Fruit fly (Drosophila melanogaster): ENCODE results near the gene Hph.

The Hph gene

DNA sequence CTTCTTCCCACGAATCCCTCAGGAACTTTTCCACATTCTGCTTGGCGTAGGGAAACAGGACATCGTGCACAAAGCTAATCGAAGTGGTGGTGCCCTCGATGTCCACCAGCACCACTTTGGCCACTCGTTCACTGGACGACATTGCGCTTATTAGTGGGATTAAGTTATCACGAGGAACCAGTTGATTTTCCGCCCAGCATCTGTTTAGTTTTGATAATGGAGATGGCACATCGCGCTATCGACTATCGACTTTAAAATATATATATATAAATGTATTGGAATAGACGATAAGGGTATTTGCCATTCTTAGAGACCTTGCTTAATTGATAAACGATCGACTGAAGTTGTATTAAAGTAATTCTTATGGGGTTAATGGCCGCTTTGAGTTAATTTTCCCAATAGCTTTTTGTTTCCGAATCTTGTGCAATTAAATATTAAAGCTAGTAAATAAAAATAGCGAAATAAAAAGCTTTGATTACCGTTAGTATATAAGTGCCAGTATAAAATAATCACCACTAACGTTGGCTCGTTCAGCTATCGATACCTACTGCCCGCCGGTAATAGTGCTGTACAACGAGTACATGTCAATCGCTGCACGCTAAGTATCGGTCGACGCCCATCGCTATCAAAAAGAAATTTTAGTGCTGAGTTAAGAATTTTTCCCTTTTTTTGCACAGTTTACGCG lies at the start of gene Hph, which contains the start of gene Enoph:
TSS of gene Hph (plus strand) at position 576 of the 685 bp plus-strand sequence.
TSS of gene Enoph (minus strand) at position 220 of the 685 bp plus-strand sequence.
- TF ChIP-seq CG17801 (GFP tag; optimal IDR thresholded peaks at IDR 0.05; ENCODE audit: partially characterized antibody), result no peak

DNA sequence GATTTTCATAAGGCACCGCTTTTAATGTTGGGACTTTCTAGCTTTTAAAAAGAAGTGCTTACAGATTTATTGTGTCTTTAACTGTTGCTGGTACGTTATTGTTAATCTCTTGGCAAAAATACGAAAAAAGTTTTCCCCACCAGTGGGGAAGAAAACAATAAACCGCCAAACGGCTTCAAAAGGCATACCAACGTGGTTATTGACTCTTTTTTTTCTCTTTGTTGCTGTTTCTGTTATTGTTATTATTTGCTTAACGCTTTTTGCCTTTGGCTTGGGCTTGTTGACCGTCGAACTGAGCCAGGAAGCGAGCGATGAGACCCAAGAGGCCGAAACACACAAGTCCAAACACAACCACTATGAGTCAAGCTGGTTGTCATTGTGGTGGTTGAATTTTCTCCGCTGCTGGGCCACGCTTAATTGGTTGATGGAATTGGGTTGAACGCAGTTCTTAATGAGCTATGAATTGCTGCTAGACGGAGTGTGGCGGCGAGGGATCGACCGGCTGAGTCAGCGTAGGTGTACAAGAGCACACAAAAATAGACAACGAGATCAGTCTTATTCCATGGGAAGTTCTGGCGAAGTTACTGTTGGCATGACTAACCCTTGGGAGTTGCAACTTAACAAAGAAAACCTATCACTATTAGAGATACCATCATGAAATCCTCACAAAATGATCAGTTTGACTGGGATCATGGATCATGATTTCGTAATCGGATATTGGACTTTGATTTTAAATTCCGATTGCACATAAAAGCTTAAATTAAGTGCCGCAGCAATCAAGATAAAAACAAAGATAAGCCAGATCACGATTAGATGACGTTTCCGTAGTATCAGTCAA lies 49.3 kb upstream of the Hph start:
- no peak for TF ChIP-seq CG17801 (GFP tag; optimal IDR thresholded peaks at IDR 0.05; ENCODE audit: partially characterized antibody)

DNA sequence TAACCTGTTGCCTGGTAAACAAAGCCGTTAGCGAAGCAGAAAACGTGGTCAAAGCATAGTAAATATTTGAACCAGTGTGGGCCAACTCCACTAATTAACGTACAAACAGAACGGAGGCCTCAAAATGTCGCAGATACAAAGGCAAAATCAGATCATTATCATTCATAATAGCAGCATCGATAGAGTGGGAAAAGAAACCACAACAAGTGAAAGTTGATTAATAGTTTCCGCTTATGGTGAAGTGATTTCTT lies 48.8 kb upstream of the Hph start:
- no peak for TF ChIP-seq CG17801 (GFP tag; optimal IDR thresholded peaks at IDR 0.05; ENCODE audit: partially characterized antibody)

DNA sequence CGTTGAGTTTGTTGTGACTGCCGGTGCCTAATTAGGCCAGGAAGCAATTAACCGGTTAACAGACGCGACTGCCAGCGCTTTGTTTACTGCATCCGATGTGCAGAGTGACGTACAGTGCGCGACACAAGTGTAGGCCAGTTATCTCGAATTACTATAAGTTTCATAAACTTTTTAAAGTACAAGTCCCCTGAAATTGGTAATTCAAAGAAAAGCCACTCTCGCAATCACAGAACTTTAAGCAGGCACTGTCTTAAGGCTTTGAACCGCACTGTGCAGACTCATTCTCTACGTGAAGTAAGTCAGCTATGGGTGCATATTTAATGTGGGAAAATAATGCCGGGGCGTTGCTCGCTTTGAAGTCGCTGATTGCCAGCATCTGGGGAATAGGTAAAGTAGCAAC lies 47.4 kb upstream of the Hph start:
- TF ChIP-seq CG17801 (GFP tag; optimal IDR thresholded peaks at IDR 0.05; ENCODE audit: partially characterized antibody), result peak; percentile 57

DNA sequence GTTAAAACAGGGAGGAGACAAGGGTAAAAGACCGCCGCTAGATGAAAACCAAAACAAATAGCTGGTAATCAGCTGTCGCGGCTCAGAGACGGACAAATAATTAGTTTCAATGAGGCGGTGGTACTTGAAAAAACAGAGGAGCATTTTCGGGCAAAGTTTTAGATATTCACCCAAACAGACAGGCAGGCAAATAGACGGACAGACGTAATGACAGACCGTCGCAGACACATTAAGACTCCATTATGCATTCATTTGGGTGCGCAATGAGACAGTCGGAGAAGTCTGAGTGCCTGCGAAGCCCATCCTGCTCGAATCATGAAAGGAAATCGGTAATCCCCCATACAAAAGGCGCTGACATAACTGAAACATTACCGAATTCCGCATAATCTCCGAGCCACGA lies 45.4 kb upstream of the Hph start:
- TF ChIP-seq CG17801 (GFP tag; optimal IDR thresholded peaks at IDR 0.05; ENCODE audit: partially characterized antibody), result no peak

DNA sequence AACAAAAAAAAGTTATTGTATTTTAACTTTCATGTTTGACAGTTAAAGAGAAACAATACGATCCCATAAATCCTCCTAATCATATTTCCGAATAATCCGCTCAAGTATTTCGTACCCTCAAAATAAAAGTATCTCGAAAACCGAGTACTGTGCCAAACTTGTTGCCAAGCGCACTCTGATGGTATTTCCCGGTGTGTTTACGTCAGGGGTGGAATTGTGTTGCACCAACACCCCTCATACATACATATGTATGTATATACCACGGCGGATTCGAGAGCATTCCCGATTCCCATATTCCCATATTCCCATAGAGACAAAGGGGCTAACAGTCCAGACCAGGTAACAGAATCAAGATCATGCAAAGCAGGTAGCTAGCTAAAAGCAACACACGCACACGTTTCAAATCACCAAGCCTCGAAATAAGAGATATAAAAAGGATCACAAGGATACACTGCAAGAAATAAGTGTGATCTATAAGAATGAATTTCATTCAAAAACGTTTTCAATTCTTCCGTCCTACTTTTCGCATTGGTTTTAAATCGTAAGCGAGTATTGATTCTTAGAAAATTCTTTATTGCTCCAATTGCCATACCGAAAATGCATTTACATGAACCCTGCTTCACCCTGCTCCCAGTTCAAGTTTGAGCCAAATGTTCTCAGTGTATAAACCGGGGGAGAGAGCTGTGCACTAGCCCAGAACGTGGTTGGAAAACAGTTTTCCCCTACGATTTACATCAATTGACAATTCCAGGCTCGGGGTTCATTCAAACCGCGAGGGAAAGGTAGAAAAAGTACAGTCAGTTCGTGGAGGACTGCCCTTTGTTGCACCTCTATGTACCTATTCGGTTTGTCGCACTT lies 44.7 kb upstream of the Hph start:
- no peak for TF ChIP-seq CG17801 (GFP tag; optimal IDR thresholded peaks at IDR 0.05; ENCODE audit: partially characterized antibody)

DNA sequence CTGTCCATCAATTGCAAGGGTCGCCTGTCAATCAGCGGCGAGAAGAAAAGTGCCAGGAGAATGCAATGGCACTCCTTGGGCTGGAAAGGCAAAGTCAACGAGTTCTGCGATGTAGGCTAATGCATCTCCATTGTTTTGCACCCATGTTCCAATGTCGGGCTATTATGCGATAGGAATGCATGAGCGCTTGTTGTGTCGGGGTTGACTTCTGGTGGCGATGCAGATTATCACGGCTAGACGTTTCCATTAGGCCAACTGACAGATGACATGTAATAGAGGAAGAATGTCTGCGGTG lies 44.1 kb upstream of the Hph start:
- no peak for TF ChIP-seq CG17801 (GFP tag; optimal IDR thresholded peaks at IDR 0.05; ENCODE audit: partially characterized antibody)

DNA sequence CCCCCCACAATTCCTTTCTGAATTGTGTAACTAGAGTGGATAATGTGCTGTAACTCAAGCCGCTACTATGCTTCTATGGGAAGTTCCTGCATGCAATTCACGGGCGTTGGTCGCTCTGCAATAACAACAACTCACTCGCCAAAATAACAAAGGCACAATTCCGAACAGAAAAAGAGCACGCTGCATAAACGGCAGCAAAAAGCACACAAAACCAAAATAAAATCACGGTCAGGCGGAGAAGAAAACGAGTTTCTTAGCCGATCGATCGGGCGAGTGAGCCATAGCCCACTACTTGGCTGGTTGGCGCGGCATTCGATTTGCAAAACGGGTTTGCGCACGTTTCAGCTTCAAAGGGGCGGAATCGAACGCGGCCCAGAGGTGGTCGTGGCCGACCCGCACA lies 43.5 kb upstream of the Hph start:
- TF ChIP-seq CG17801 (GFP tag; optimal IDR thresholded peaks at IDR 0.05; ENCODE audit: partially characterized antibody), result no peak

DNA sequence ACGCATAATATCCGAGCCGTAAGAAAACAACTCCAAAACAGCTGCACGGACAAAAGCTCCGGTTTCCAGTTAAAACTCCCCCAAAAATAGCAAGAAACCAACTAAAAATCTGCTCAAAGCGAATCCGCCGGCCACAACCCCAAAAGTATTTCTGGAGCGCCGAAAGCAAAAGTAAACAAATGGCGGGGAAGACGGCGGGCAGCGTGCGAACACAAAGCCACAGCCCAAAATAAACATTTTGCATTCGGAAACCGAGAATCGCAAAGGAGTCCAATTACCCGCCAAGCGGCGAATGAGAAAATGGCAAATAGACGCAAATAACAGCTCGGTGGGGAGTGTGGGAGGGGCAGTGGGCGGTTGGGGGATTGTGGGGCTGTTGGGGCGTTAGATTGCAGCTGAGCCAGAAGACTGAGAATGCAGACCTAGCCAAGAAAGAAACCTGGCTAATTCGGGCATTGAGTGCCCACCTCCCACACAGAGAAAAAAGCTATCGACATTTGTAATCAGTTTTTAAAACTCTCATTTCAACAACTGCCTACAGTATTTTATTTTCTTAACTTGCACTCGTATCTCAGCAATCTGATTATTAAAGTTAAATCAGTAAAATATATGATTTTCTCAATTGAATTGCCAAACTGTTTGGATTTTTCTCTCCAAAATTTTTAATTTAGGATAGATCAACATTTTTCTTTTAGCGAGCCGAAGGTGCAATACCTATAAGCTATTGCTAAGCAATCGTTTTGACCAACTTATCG lies 42.5 kb upstream of the Hph start:
- TF ChIP-seq CG17801 (GFP tag; optimal IDR thresholded peaks at IDR 0.05; ENCODE audit: partially characterized antibody), result no peak

DNA sequence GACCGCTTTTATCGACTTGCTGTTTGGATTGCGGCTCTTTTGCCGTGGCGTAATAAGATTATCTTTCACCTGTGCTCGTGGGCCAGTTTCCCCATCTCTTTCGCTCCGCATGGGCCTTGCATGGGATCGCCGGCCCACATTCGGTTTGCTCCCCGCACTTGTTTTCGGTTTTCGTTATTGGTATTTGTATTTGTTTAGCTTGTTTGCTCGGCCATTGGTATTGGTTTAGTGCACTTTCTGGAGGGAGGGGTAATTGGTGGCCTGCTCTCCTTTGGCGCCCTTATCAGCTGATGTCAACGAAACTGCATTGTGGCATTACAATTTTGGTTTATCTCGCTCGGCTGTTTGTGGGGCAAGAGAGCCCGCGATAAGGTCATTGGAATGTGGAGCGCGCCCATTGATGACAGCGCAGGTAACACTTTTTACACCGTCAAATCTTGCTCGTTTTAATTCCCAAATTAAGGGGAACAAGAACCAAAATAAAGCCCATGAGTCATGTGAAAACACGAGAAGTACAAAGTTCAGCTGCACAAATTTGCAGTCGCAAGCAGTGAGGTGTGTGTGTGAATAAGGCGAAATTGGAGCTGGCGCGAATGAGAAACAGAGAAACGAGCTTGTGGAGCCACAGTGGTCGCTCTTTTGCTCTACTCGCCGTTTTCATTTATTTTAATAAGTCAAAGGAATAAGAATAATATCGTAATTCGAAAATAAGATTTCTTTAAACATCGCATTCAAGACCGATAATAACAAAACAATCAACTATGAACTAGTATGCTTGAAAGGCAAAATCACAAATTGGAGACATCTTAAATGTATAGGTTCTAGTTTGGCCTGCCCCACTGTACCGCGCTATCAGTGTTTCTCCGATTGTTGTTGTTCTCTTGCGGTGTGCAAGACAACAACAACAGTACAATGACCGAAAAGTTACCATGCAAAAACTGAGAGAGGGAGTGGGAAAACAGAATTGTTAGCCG lies 41.2 kb upstream of the Hph start:
- peak; percentile 93 for TF ChIP-seq CG17801 (GFP tag; optimal IDR thresholded peaks at IDR 0.05; ENCODE audit: partially characterized antibody)

DNA sequence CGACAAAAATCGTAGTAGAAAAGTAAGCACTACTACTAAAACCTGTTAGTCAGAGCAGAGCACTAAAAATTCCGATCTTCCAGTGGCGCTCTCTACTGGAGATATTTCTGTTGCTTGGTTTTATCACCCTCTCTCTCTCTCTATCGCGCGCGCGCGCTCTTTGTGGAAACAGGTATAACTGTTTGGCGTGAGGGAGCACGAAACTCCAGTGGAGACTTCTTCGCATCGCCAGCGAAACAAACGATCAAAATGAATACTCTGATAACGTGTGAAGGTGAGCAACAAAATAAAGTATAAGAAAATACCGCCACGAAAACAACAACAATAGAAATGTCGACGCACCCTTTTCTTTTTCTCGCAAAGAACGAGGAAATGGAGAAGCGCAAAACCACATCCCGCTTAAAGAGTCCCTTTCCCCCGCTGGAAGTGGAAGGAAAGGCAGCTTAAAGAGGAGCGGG lies 40.5 kb upstream of the Hph start:
- TF ChIP-seq CG17801 (GFP tag; optimal IDR thresholded peaks at IDR 0.05; ENCODE audit: partially characterized antibody), result no peak

DNA sequence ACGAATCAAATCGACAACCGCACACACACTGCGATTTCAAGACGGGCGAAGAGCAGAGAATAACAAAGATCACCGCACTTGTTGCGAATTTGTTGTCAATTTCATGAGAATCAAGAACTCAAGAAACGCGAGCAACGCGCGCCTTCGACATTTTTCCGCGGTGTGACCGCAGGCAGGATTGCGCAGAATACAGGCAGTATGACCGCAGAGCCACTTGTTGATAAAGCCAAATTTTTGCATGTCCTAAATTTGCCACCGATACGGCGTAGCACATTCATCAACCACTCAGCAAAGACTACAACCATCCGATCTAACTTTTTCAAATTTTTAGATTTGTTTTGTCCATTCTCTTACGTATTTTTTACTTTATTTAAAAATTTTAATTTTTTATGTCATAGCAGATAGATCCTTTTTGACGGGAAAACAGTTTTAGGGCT lies 39.5 kb upstream of the Hph start, which contains the start of gene cno:
TSS of gene cno (minus strand) at position 179 of the 437 bp plus-strand sequence.
- TF ChIP-seq CG17801 (GFP tag; optimal IDR thresholded peaks at IDR 0.05; ENCODE audit: partially characterized antibody), result peak; percentile 64

DNA sequence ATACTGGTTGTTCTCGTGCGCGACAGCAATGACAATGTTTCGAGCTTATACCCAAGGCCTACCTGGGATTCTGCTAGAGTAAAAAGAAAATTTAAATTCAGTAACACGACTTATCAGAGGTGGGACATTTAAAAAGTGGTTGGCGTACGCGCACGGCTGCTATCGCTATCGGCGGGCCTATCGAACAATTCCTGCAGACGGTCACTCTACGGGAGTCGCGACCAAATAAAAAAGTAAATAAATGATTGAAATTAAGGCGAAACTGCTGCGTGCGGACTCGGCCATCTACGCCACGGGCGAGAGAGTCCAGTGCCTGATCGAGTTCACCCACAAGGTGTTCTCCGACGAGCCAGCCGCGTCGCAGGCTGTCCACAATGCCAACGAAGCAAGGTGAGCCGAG lies 37.4 kb upstream of the Hph start, which contains the start of the genes Prosbeta2R2 and CG1116:
TSS of gene Prosbeta2R2 (minus strand) at position 63 of the 400 bp plus-strand sequence.
TSS of gene CG1116 (plus strand) at position 192 of the 400 bp plus-strand sequence.
- TF ChIP-seq CG17801 (GFP tag; optimal IDR thresholded peaks at IDR 0.05; ENCODE audit: partially characterized antibody), result peak; percentile 21
